Worm (Caenorhabditis elegans): ENCODE results near the gene ntl-3.

DNA sequence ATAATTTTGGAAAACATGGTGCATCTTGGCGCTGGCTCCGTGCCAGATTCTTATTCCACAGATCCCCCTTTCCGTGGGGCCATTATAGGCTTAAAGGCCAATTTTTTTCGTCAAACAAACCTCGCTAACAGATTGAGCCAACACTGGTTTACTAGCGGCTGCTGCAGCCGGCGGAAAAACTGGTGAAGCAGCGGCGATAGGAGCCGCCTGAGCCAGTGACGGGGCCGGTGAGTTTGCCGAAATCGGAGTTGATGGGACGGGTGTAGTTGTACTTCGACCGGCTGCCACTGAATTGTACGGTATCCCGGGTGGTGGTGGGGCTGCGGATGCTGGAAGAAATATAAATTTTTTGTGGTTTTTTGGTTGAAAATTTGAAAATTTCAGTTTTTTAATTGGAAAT is 4.5 kb downstream of the ntl-3 start:
- TF ChIP-seq dpff-1 (tag; optimal IDR thresholded peaks at IDR 0.05) = no peak
- no peak for TF ChIP-seq sdz-38 (tag; optimal IDR thresholded peaks at IDR 0.05)
- TF ChIP-seq tbp1 (GFP tag; optimal IDR thresholded peaks at IDR 0.05) = no peak
- no peak for TF ChIP-seq F52B5.7 (tag; optimal IDR thresholded peaks at IDR 0.05)
- TF ChIP-seq ets-4 (GFP tag; optimal IDR thresholded peaks at IDR 0.05) = no peak
- TF ChIP-seq C17E4.6 (GFP tag; IDR thresholded peaks at IDR 0.05) = no peak
- TF ChIP-seq hmg-1.2 (GFP tag; IDR thresholded peaks at IDR 0.05) = no peak
- TF ChIP-seq F22D6.2 (tag; optimal IDR thresholded peaks at IDR 0.05) = no peak
- TF ChIP-seq fkh-3 (tag; optimal IDR thresholded peaks at IDR 0.05) = no peak
- TF ChIP-seq nhr-27 (tag; optimal IDR thresholded peaks at IDR 0.05) = no peak
- TF ChIP-seq ztf-3 (GFP tag; optimal IDR thresholded peaks at IDR 0.05) = no peak

Measured in whole organism, young adult.